Worm (Caenorhabditis elegans) whole organism, L1 larva: Measurements from ENCODE around the gene T08B6.1.

Experiments
- C16A3.4 ChIP-seq: fragments of 150-350 bp; optimal IDR thresholded peaks from 2 replicates; lab custom pipeline; 2014; ENCODE audit warnings: missing biosample characterization, missing genetic modification characterization
- Y116A8C.19 ChIP-seq: sonication (generic microtip); optimal IDR thresholded peaks from 2 replicates; lab custom pipeline; 2016; ENCODE audit warnings: missing compliant biosample characterization, missing genetic modification characterization, borderline replicate concordance
- aha-1 ChIP-seq: fragments of 150-350 bp; optimal IDR thresholded peaks from 2 replicates; lab custom pipeline; 2014; ENCODE audit warnings: missing biosample characterization, missing genetic modification characterization
- aly-2 ChIP-seq: fragments of 150-350 bp; optimal IDR thresholded peaks from 2 replicates; lab custom pipeline; 2014; ENCODE audit warnings: missing biosample characterization, missing genetic modification characterization
- ama-1 ChIP-seq: fragments of 150-350 bp; optimal IDR thresholded peaks from 2 replicates; lab custom pipeline; 2014
- ceh-63 ChIP-seq: fragments of 200-800 bp; sonication (Bioruptor generic); optimal IDR thresholded peaks from 2 replicates; lab custom pipeline; 2018; ENCODE audit warnings: mild to moderate bottlenecking, missing genetic modification characterization, missing compliant biosample characterization
- ceh-90 ChIP-seq: sonication (generic microtip); optimal IDR thresholded peaks from 2 replicates; lab custom pipeline; 2016; ENCODE audit warnings: missing genetic modification characterization, missing compliant biosample characterization
- dsc-1 ChIP-seq: sonication (generic microtip); optimal IDR thresholded peaks from 2 replicates; lab custom pipeline; 2016; ENCODE audit warnings: mild to moderate bottlenecking, missing genetic modification characterization, missing compliant biosample characterization
- egl-13 ChIP-seq: sonication (generic microtip); optimal IDR thresholded peaks from 2 replicates; lab custom pipeline; 2016; ENCODE audit warnings: missing genotype, missing genetic modification reagents, missing genetic modification characterization, missing compliant biosample characterization
- egl-27 ChIP-seq, 2 experiments: fragments of 150-350 bp in 1 of 2; sonication (generic microtip); optimal IDR thresholded peaks; 3 replicates each; lab custom pipeline; 2017 to 2018; ENCODE audit warnings: missing biosample characterization in 2 of 2, missing genetic modification characterization in 2 of 2, missing genetic modification reagents in 2 of 2
- elt-2 ChIP-seq: sonication (generic microtip); optimal IDR thresholded peaks from 2 replicates; lab custom pipeline; 2016; ENCODE audit warnings: missing genetic modification characterization, mild to moderate bottlenecking, inconsistent platforms, missing compliant biosample characterization, missing genetic modification reagents
- fkh-10 ChIP-seq: sonication (generic microtip); optimal IDR thresholded peaks from 2 replicates; lab custom pipeline; 2017; ENCODE audit warnings: missing biosample characterization, missing genetic modification reagents, missing genetic modification characterization
- fkh-4 ChIP-seq: sonication (generic microtip); optimal IDR thresholded peaks from 2 replicates; lab custom pipeline; 2016; ENCODE audit warnings: missing compliant biosample characterization, missing genetic modification characterization, borderline replicate concordance
- fkh-8 ChIP-seq: sonication (generic microtip); optimal IDR thresholded peaks from 2 replicates; lab custom pipeline; 2016; ENCODE audit warnings: mild to moderate bottlenecking, missing genetic modification characterization, missing compliant biosample characterization
- fos-1 ChIP-seq: fragments of 150-350 bp; optimal IDR thresholded peaks from 2 replicates; lab custom pipeline; 2014; ENCODE audit warnings: missing biosample characterization, missing genetic modification characterization
- grh-1 ChIP-seq: fragments of 200-800 bp; sonication (Bioruptor generic); IDR thresholded peaks from 2 replicates; pipeline ENCODE4 v1.3.6; 2022; ENCODE audit warnings: missing genetic modification reagents, missing genetic modification characterization, missing compliant biosample characterization
- hlh-17 ChIP-seq: fragments of 200-800 bp; sonication (Bioruptor generic); optimal IDR thresholded peaks from 2 replicates; lab custom pipeline; 2018; ENCODE audit warnings: missing genetic modification characterization, mild to moderate bottlenecking, missing compliant biosample characterization, moderate library complexity, borderline replicate concordance
- irx-1 ChIP-seq: sonication (generic microtip); optimal IDR thresholded peaks from 2 replicates; lab custom pipeline; 2016; ENCODE audit warnings: missing genetic modification characterization, missing compliant biosample characterization
- isw-1 ChIP-seq: fragments of 200-800 bp; sonication (Bioruptor generic); IDR thresholded peaks from 2 replicates; pipeline ENCODE4 v1.3.6; 2022; ENCODE audit warnings: missing genetic modification characterization, missing compliant biosample characterization
- lin-13 ChIP-seq: fragments of 150-350 bp; optimal IDR thresholded peaks from 2 replicates; lab custom pipeline; 2014; ENCODE audit warnings: missing biosample characterization, missing genetic modification reagents, missing genetic modification characterization
- lin-39 ChIP-seq: fragments of 150-350 bp; optimal IDR thresholded peaks from 2 replicates; lab custom pipeline; 2014; ENCODE audit warnings: missing biosample characterization, missing genetic modification reagents, missing genetic modification characterization
- mab-9 ChIP-seq: fragments of 200-800 bp; sonication (Bioruptor generic); IDR thresholded peaks from 2 replicates; pipeline ENCODE4 v1.3.6; 2022; ENCODE audit warnings: missing genetic modification reagents, missing genetic modification characterization, missing compliant biosample characterization
- mdl-1 ChIP-seq, 2 experiments: fragments of 150-350 bp; optimal IDR thresholded peaks; 2 replicates each; lab custom pipeline; 2014 to 2017; ENCODE audit warnings: missing biosample characterization in 2 of 2, missing genetic modification characterization in 2 of 2, inconsistent platforms in 1 of 2
- mep-1 ChIP-seq: fragments of 150-350 bp; optimal IDR thresholded peaks from 2 replicates; lab custom pipeline; 2014; ENCODE audit warnings: missing biosample characterization, missing genetic modification characterization
- nhr-11 ChIP-seq: fragments of 150-350 bp; optimal IDR thresholded peaks from 2 replicates; lab custom pipeline; 2014; ENCODE audit warnings: missing biosample characterization, missing genetic modification characterization
- nhr-12 ChIP-seq: sonication (generic microtip); optimal IDR thresholded peaks from 2 replicates; lab custom pipeline; 2017; ENCODE audit warnings: missing biosample characterization, missing genetic modification characterization
- nhr-19 ChIP-seq: fragments of 200-800 bp; sonication (Bioruptor generic); conservative IDR thresholded peaks from 2 replicates; pipeline ENCODE4 v1.3.6; 2022; ENCODE audit warnings: missing genetic modification characterization, missing compliant biosample characterization
- nhr-20 ChIP-seq: sonication (generic microtip); optimal IDR thresholded peaks from 2 replicates; lab custom pipeline; 2016; ENCODE audit warnings: mild to moderate bottlenecking, missing genetic modification characterization, missing compliant biosample characterization
- nhr-28 ChIP-seq: fragments of 150-350 bp; optimal IDR thresholded peaks from 2 replicates; lab custom pipeline; 2014; ENCODE audit warnings: missing biosample characterization, missing genetic modification characterization
- nhr-71 ChIP-seq: sonication (generic microtip); optimal IDR thresholded peaks from 2 replicates; lab custom pipeline; 2016; ENCODE audit warnings: mild to moderate bottlenecking, missing genetic modification characterization, moderate library complexity, missing compliant biosample characterization
- nhr-76 ChIP-seq: sonication (generic microtip); optimal IDR thresholded peaks from 2 replicates; lab custom pipeline; 2017; ENCODE audit warnings: missing biosample characterization, missing genetic modification characterization
- nhr-77 ChIP-seq: fragments of 150-350 bp; optimal IDR thresholded peaks from 2 replicates; lab custom pipeline; 2014; ENCODE audit warnings: missing biosample characterization, missing genetic modification characterization
- nhr-85 ChIP-seq: sonication (generic microtip); peaks from one replicate; lab custom pipeline; 2016; ENCODE audit warnings: missing genetic modification characterization, inconsistent platforms, missing compliant biosample characterization
- nhr-90 ChIP-seq: sonication (generic microtip); optimal IDR thresholded peaks from 2 replicates; lab custom pipeline; 2016; ENCODE audit warnings: mild to moderate bottlenecking, missing genetic modification characterization, missing compliant biosample characterization; ENCODE audit not compliant: poor library complexity
- pag-3 ChIP-seq: sonication (generic microtip); optimal IDR thresholded peaks from 2 replicates; lab custom pipeline; 2017; ENCODE audit warnings: missing genetic modification characterization, mild to moderate bottlenecking, missing compliant biosample characterization, antibody characterized with exemption, borderline replicate concordance; ENCODE audit not compliant: insufficient read depth
- pqm-1 ChIP-seq: sonication (generic microtip); optimal IDR thresholded peaks from 3 replicates; lab custom pipeline; 2017; ENCODE audit warnings: missing biosample characterization, missing genetic modification characterization
- rnt-1 ChIP-seq: sonication (generic microtip); optimal IDR thresholded peaks from 2 replicates; lab custom pipeline; 2016; ENCODE audit warnings: mild to moderate bottlenecking, missing genetic modification characterization, moderate library complexity, missing compliant biosample characterization
- sox-4 ChIP-seq: sonication (generic microtip); optimal IDR thresholded peaks from 2 replicates; lab custom pipeline; 2016; ENCODE audit warnings: missing genetic modification characterization, missing compliant biosample characterization
- sptf-1 ChIP-seq: fragments of 150-350 bp; optimal IDR thresholded peaks from 2 replicates; lab custom pipeline; 2014; ENCODE audit warnings: missing biosample characterization, missing genetic modification characterization
- sup-37 ChIP-seq: fragments of 200-800 bp; sonication (Bioruptor generic); optimal IDR thresholded peaks from 2 replicates; lab custom pipeline; 2018; ENCODE audit warnings: mild to moderate bottlenecking, missing genetic modification characterization, missing compliant biosample characterization
- swsn-7 ChIP-seq: sonication (generic microtip); optimal IDR thresholded peaks from 2 replicates; lab custom pipeline; 2016; ENCODE audit warnings: missing genetic modification characterization, missing compliant biosample characterization
- tbx-2 ChIP-seq: sonication (generic microtip); optimal IDR thresholded peaks from 2 replicates; lab custom pipeline; 2016; ENCODE audit warnings: missing genetic modification characterization, missing compliant biosample characterization
- tlp-1 ChIP-seq: fragments of 150-350 bp; optimal IDR thresholded peaks from 2 replicates; lab custom pipeline; 2014; ENCODE audit warnings: missing biosample characterization, missing genetic modification characterization
- unc-30 ChIP-seq: sonication (generic microtip); optimal IDR thresholded peaks from 2 replicates; lab custom pipeline; 2017; ENCODE audit warnings: missing biosample characterization, missing genetic modification characterization
- vab-15 ChIP-seq: sonication (generic microtip); optimal IDR thresholded peaks from 2 replicates; lab custom pipeline; 2017; ENCODE audit warnings: missing genotype, mild to moderate bottlenecking, missing genetic modification characterization, missing compliant biosample characterization
- xbp-1 ChIP-seq: sonication (generic microtip); optimal IDR thresholded peaks from 2 replicates; lab custom pipeline; 2016; ENCODE audit warnings: missing genetic modification characterization, missing compliant biosample characterization
- zag-1 ChIP-seq: fragments of 150-350 bp; optimal IDR thresholded peaks from 2 replicates; lab custom pipeline; 2014; ENCODE audit warnings: missing biosample characterization, missing genetic modification characterization
- ztf-11 ChIP-seq, 2 experiments: sonication (generic microtip); optimal IDR thresholded peaks; 2 replicates each; lab custom pipeline; 2016 to 2017; ENCODE audit warnings: missing genetic modification characterization in 2 of 2, missing biosample characterization in 1 of 2, missing compliant biosample characterization in 1 of 2

The T08B6.1 gene

DNA sequence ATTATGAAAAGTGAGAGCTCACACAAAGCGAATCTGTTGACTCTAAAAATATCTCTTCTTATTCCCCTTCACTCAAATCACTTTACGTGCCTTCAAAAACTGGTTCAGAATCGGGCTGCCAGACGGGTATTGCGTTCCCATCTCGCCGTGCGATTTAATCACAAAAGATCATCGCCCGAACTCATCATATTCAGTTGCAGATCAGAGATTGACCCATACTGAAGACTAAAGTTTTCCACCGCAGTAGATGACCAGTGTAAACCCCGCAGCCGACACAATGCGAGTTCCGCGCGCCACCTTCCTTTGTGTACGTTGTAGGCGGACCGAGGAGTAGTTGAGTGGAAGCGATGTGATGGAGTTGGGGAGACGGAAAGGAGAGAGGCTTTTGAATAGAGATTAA is 6.5 kb downstream of the T08B6.1 start (continued):
- TF ChIP-seq ztf-11 (tag; optimal IDR thresholded peaks at IDR 0.05; lab: Kevin White, UChicago) (no peak), sup-37 (GFP tag; lab: Kevin White, UChicago) (no peak), fkh-10 (GFP tag; lab: Kevin White, UChicago) (no peak), C16A3.4 (tag; lab: Kevin White, UChicago) (no peak), egl-13 (no peak), nhr-71 (tag; lab: Kevin White, UChicago) (peak; percentile 85), nhr-19 (GFP tag; lab: Robert Waterston, UW) (peak; percentile 86), xbp-1 (tag; lab: Kevin White, UChicago) (peak; percentile 44), nhr-28 (tag; lab: Kevin White, UChicago) (no peak), Y116A8C.19 (tag; lab: Kevin White, UChicago) (no peak), nhr-90 (peak; percentile 81), lin-13 (peak; percentile 21), rnt-1 (peak; percentile 85), zag-1 (tag; lab: Kevin White, UChicago) (no peak), ama-1 (lab: Kevin White, UChicago) (no peak), mab-9 (GFP tag; lab: Robert Waterston, UW) (peak; percentile 20; the same call in 1 of the 2 replicates), aha-1 (tag; lab: Kevin White, UChicago) (no peak), sox-4 (peak; percentile 32), irx-1 (tag; lab: Kevin White, UChicago) (peak; percentile 38), egl-27 (tag; optimal IDR thresholded peaks at IDR 0.05; lab: Kevin White, UChicago) (no peak), sptf-1 (tag; lab: Kevin White, UChicago) (no peak), pqm-1 (tag; lab: Kevin White, UChicago) (no peak), grh-1 (GFP tag; lab: Robert Waterston, UW) (peak; percentile 84), hlh-17 (GFP tag; lab: Kevin White, UChicago) (no peak), tlp-1 (tag; lab: Kevin White, UChicago) (no peak), aly-2 (no peak), dsc-1 (peak; percentile 80), swsn-7 (peak; percentile 75), nhr-76 (tag; lab: Kevin White, UChicago) (no peak), fkh-8 (no peak), nhr-77 (peak; percentile 50), nhr-85 (tag; lab: Kevin White, UChicago) (peak; percentile 96), lin-39 (tag; lab: Kevin White, UChicago) (peak; percentile 13), nhr-20 (tag; lab: Kevin White, UChicago) (peak; percentile 83), elt-2 (peak; percentile 33), pag-3 (tag; lab: Kevin White, UChicago) (no peak), mdl-1 (tag; optimal IDR thresholded peaks at IDR 0.05; lab: Kevin White, UChicago) (peak in 1 of 2 experiments; percentile 5), fkh-4 (tag; lab: Kevin White, UChicago) (no peak), fos-1 (tag; lab: Kevin White, UChicago) (peak; percentile 15), ceh-63 (GFP tag; lab: Kevin White, UChicago) (no peak), nhr-12 (tag; lab: Kevin White, UChicago) (no peak)

DNA sequence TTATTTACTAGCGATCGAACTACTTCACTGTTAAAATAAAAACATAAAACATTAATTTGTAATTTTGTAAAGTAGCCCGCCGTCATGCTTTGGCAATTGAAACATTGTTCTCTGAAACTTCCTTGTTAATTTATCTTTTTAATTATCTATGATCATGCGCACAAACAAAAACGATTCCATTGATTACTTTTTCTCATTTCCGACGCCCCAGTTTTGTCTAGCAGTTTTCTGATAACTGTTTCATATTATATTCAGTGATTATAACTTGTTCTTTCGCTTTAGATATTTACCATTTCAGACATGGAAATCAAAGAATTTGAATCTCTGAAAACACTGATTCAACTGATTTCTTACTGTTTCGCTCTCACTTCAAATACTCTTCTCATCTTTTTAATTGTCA is 10.1 kb downstream of the T08B6.1 start, which contains the start of gene str-170:
Gene str-170 (plus strand): TSS at position 301 of the 400 bp plus-strand sequence.
- TF ChIP-seq nhr-19 (GFP tag; lab: Robert Waterston, UW) (no peak), unc-30 (no peak), ceh-90 (tag; lab: Kevin White, UChicago) (no peak), nhr-11 (tag; lab: Kevin White, UChicago) (no peak), tbx-2 (tag; lab: Kevin White, UChicago) (no peak), vab-15 (tag; lab: Kevin White, UChicago) (no peak), isw-1 (GFP tag; lab: Robert Waterston, UW) (no peak), aha-1 (tag; lab: Kevin White, UChicago) (no peak), mep-1 (tag; lab: Kevin White, UChicago) (no peak)
- TF ChIP-seq, all 84 proteins: peak for 0
